Fruit fly (Drosophila melanogaster): ENCODE results near the gene Gnmt.

DNA sequence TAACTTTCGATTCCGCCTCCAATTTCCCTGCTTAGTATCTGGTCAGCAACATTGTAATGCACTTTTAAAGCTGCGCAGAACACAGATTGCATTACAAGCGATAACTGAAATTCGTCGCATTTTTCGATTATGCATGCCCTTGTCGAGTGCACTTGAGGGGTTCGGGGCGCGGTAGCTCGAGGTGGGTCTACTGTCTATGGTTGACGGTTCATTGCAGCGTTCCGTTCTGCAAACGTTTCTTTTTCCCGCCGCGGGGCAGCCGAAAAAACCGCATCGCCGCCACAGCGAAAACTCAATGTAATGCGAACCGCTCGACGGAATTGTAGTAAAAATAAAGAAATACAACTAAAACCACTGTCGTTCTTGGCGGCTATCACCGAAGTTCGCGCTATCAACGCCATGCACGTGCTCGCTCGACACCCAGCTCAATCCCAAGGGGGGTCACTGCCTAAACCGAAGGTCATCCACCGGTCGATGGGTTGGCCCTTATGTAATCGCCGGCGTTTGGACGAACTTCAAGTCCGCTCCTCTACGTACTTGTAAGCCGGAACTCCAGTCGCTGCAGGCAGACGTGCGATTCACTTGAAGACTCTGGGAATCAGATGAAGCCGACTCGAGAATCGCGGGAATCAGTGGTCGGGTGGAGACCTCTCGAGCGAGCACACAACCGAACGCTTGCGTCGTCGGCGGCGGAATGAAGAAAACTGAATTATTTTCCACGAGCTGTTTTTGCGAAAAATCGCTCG lies 14.4 kb downstream of the Gnmt start, which contains the start of gene kar:
- TF ChIP-seq psq (GFP tag; optimal IDR thresholded peaks at IDR 0.05): no peak
- TF ChIP-seq Jra (GFP tag; optimal IDR thresholded peaks at IDR 0.05): no peak
- TF ChIP-seq pan (optimal IDR thresholded peaks at IDR 0.05): no peak
- no peak for TF ChIP-seq woc (GFP tag; optimal IDR thresholded peaks at IDR 0.05)
- TF ChIP-seq CrebA (GFP tag; optimal IDR thresholded peaks at IDR 0.05; ENCODE audit: borderline replicate concordance): no peak
- TF ChIP-seq Dfd (GFP tag; optimal IDR thresholded peaks at IDR 0.05): no peak
- TF ChIP-seq Vsx2 (GFP tag; optimal IDR thresholded peaks at IDR 0.05; ENCODE audit: partially characterized antibody): no peak
- TF ChIP-seq OdsH (GFP tag; optimal IDR thresholded peaks at IDR 0.05): no peak
- no peak for TF ChIP-seq sv (GFP tag; optimal IDR thresholded peaks at IDR 0.05)
- TF ChIP-seq usp (GFP tag; optimal IDR thresholded peaks at IDR 0.05): no peak
- TF ChIP-seq Mio (GFP tag; optimal IDR thresholded peaks at IDR 0.05): no peak
- TF ChIP-seq Sp1 (GFP tag; optimal IDR thresholded peaks at IDR 0.05): no peak
